Worm (Caenorhabditis elegans) whole organism, L3 larva: ENCODE data around the gene srh-2.

Source experiments
- R02D3.7 ChIP-seq: fragments of 150-350 bp; optimal IDR thresholded peaks from 2 replicates; lab custom pipeline; 2014; ENCODE audit warnings: missing biosample characterization, missing genetic modification characterization
- ZK546.5 ChIP-seq: sonication (generic microtip); optimal IDR thresholded peaks from 2 replicates; lab custom pipeline; 2017; ENCODE audit warnings: missing biosample characterization, missing genetic modification characterization
- aly-2 ChIP-seq: fragments of 150-350 bp; optimal IDR thresholded peaks from 2 replicates; lab custom pipeline; 2014; ENCODE audit warnings: missing biosample characterization, missing genetic modification characterization
- ceh-28 ChIP-seq: fragments of 150-350 bp; optimal IDR thresholded peaks from 2 replicates; lab custom pipeline; 2014; ENCODE audit warnings: missing biosample characterization, missing genetic modification reagents, missing genetic modification characterization
- ceh-82 ChIP-seq: fragments of 150-350 bp; optimal IDR thresholded peaks from 2 replicates; lab custom pipeline; 2014; ENCODE audit warnings: missing biosample characterization, missing genetic modification characterization
- daf-12 ChIP-seq: fragments of 150-350 bp; optimal IDR thresholded peaks from 2 replicates; lab custom pipeline; 2014; ENCODE audit warnings: missing biosample characterization, missing genetic modification reagents, missing genetic modification characterization
- egl-27 ChIP-seq: sonication (generic microtip); optimal IDR thresholded peaks from 4 replicates; lab custom pipeline; 2017; ENCODE audit warnings: missing biosample characterization, missing genetic modification reagents, missing genetic modification characterization
- egl-5 ChIP-seq: fragments of 150-350 bp; optimal IDR thresholded peaks from 2 replicates; lab custom pipeline; 2017; ENCODE audit warnings: missing biosample characterization, missing genetic modification reagents, missing genetic modification characterization, inconsistent platforms
- elt-3 ChIP-seq, 3 experiments: fragments of 150-350 bp in 1 of 3; sonication (generic microtip) in 2 of 3; optimal IDR thresholded peaks; 2 replicates in 2 of 3; 4 replicates in 1 of 3; lab custom pipeline; 2014 to 2017; ENCODE audit warnings: missing biosample characterization in 3 of 3, missing genetic modification characterization in 3 of 3
- fkh-10 ChIP-seq: sonication (generic microtip); optimal IDR thresholded peaks from 2 replicates; lab custom pipeline; 2017; ENCODE audit warnings: missing biosample characterization, missing genetic modification reagents, missing genetic modification characterization
- fkh-2 ChIP-seq: fragments of 150-350 bp; optimal IDR thresholded peaks from 2 replicates; lab custom pipeline; 2014; ENCODE audit warnings: missing biosample characterization, missing genetic modification reagents, missing genetic modification characterization
- lin-15B ChIP-seq: fragments of 150-350 bp; optimal IDR thresholded peaks from 2 replicates; lab custom pipeline; 2014; ENCODE audit warnings: missing biosample characterization, missing genetic modification characterization
- lsy-12 ChIP-seq: sonication (generic microtip); optimal IDR thresholded peaks from 2 replicates; lab custom pipeline; 2016; ENCODE audit warnings: mild to moderate bottlenecking, missing genetic modification characterization, missing compliant biosample characterization
- mdl-1 ChIP-seq: fragments of 150-350 bp; optimal IDR thresholded peaks from 2 replicates; lab custom pipeline; 2014; ENCODE audit warnings: missing biosample characterization, missing genetic modification characterization
- mml-1 ChIP-seq: fragments of 150-350 bp; sonication (generic microtip); optimal IDR thresholded peaks from 3 replicates; lab custom pipeline; 2014; ENCODE audit warnings: missing biosample characterization, missing genetic modification characterization
- nfya-1 ChIP-seq: sonication (generic microtip); optimal IDR thresholded peaks from 2 replicates; lab custom pipeline; 2017; ENCODE audit warnings: missing genetic modification characterization, mild to moderate bottlenecking, missing compliant biosample characterization, antibody characterized with exemption, moderate library complexity; ENCODE audit not compliant: insufficient read depth
- nhr-11 ChIP-seq: fragments of 150-350 bp; optimal IDR thresholded peaks from 2 replicates; lab custom pipeline; 2014; ENCODE audit warnings: missing biosample characterization, missing genetic modification characterization
- nhr-12 ChIP-seq: fragments of 150-350 bp; optimal IDR thresholded peaks from 2 replicates; lab custom pipeline; 2014; ENCODE audit warnings: missing biosample characterization, missing genetic modification characterization
- nhr-23 ChIP-seq: fragments of 150-350 bp; optimal IDR thresholded peaks from 2 replicates; lab custom pipeline; 2014; ENCODE audit warnings: missing biosample characterization, missing genetic modification reagents, missing genetic modification characterization
- nhr-237 ChIP-seq: fragments of 150-350 bp; optimal IDR thresholded peaks from 2 replicates; lab custom pipeline; 2014; ENCODE audit warnings: missing biosample characterization, missing genetic modification characterization
- nhr-25 ChIP-seq: sonication (generic microtip); optimal IDR thresholded peaks from 2 replicates; lab custom pipeline; 2017; ENCODE audit warnings: missing biosample characterization, missing genetic modification characterization
- nhr-28 ChIP-seq: fragments of 150-350 bp; optimal IDR thresholded peaks from 2 replicates; lab custom pipeline; 2014; ENCODE audit warnings: missing biosample characterization, missing genetic modification characterization
- nhr-67 ChIP-seq: fragments of 150-350 bp; optimal IDR thresholded peaks from 2 replicates; lab custom pipeline; 2014; ENCODE audit warnings: missing biosample characterization, missing genetic modification characterization
- nhr-77 ChIP-seq: fragments of 150-350 bp; optimal IDR thresholded peaks from 2 replicates; lab custom pipeline; 2014; ENCODE audit warnings: missing biosample characterization, missing genetic modification characterization
- sea-2 ChIP-seq: fragments of 150-350 bp; sonication (generic microtip); optimal IDR thresholded peaks from 4 replicates; lab custom pipeline; 2014; ENCODE audit warnings: missing biosample characterization, missing genetic modification reagents, missing genetic modification characterization
- skn-1 ChIP-seq: fragments of 150-350 bp; optimal IDR thresholded peaks from 2 replicates; lab custom pipeline; 2014; ENCODE audit warnings: missing biosample characterization, missing genetic modification characterization
- snpc-4 ChIP-seq: fragments of 150-350 bp; optimal IDR thresholded peaks from 2 replicates; lab custom pipeline; 2014; ENCODE audit warnings: missing biosample characterization, missing genetic modification characterization
- tbx-2 ChIP-seq: sonication (generic microtip); optimal IDR thresholded peaks from 2 replicates; lab custom pipeline; 2016; ENCODE audit warnings: mild to moderate bottlenecking, missing genetic modification characterization, missing compliant biosample characterization
- unc-39 ChIP-seq: sonication (generic microtip); optimal IDR thresholded peaks from 4 replicates; lab custom pipeline; 2017; ENCODE audit warnings: missing biosample characterization, missing genetic modification characterization
- zag-1 ChIP-seq: fragments of 150-350 bp; optimal IDR thresholded peaks from 2 replicates; lab custom pipeline; 2014; ENCODE audit warnings: missing biosample characterization, missing genetic modification characterization
- ztf-4 ChIP-seq: fragments of 150-350 bp; optimal IDR thresholded peaks from 2 replicates; lab custom pipeline; 2014; ENCODE audit warnings: missing biosample characterization, missing genetic modification characterization

srh-2 gene

ce11 chrV:756169-756568 lies 28.1 kb downstream of the srh-2 start, which contains the start of gene str-20:
str-20 (plus strand) TSS chrV:756469.
- TF ChIP-seq elt-3 (tag; optimal IDR thresholded peaks at IDR 0.05; lab: Kevin White, UChicago) = no peak
- no peak for TF ChIP-seq lin-15B (tag; lab: Kevin White, UChicago)
- no peak for TF ChIP-seq mml-1 (tag; lab: Kevin White, UChicago)
- no peak for TF ChIP-seq R02D3.7 (tag; lab: Kevin White, UChicago)
- TF ChIP-seq tbx-2 (tag; lab: Kevin White, UChicago) = no peak
- no peak for TF ChIP-seq aly-2 (tag; lab: Kevin White, UChicago)
- TF ChIP-seq nfya-1 (tag; lab: Kevin White, UChicago) = no peak
- no peak for TF ChIP-seq nhr-25 (tag; lab: Kevin White, UChicago)
- TF ChIP-seq sea-2 (GFP tag; lab: Kevin White, UChicago) = no peak
- TF ChIP-seq unc-39 (tag; lab: Kevin White, UChicago) = no peak
- TF ChIP-seq lsy-12 (tag; lab: Kevin White, UChicago) = no peak
- no peak for TF ChIP-seq snpc-4
- TF ChIP-seq nhr-23 = no peak
- TF ChIP-seq ztf-4 (tag; lab: Kevin White, UChicago) = no peak
- TF ChIP-seq nhr-67 (tag; lab: Kevin White, UChicago) = no peak
- no peak for TF ChIP-seq nhr-77
- TF ChIP-seq ceh-82 = no peak
- no peak for TF ChIP-seq egl-5 (tag; lab: Kevin White, UChicago)

- TF ChIP-seq nhr-12 (tag; lab: Kevin White, UChicago) = no peak
- TF ChIP-seq nhr-237 = no peak
- TF ChIP-seq fkh-2 (tag; lab: Kevin White, UChicago) = no peak
- TF ChIP-seq ztf-4 (tag; lab: Kevin White, UChicago) = no peak
- TF ChIP-seq mdl-1 = no peak
Measured at ce11 chrV:761235-761634, 33.1 kb downstream of the srh-2 start, which contains the start of gene C05E4.15. C05E4.15 (minus strand) TSS chrV:761335.

ce11 chrV:761882-762281 lies 33.8 kb downstream of the srh-2 start, which contains the start of gene C05E4.12:
C05E4.12 (minus strand) TSS chrV:761982.
- TF ChIP-seq elt-3 (tag; optimal IDR thresholded peaks at IDR 0.05; lab: Kevin White, UChicago) (no peak), egl-5 (tag; lab: Kevin White, UChicago) (no peak), lin-15B (tag; lab: Kevin White, UChicago) (no peak), ceh-28 (tag; lab: Kevin White, UChicago) (no peak), nhr-67 (tag; lab: Kevin White, UChicago) (no peak), fkh-2 (tag; lab: Kevin White, UChicago) (no peak), ztf-4 (tag; lab: Kevin White, UChicago) (no peak), mml-1 (tag; lab: Kevin White, UChicago) (no peak), skn-1 (tag; lab: Kevin White, UChicago) (no peak)

ce11 chrV:762340-762739 lies 34.2 kb downstream of the srh-2 start, which contains the start of gene srp-2:
srp-2 (plus strand) TSS chrV:762640.
- no peak for TF ChIP-seq fkh-2 (tag; lab: Kevin White, UChicago)
- TF ChIP-seq, all 47 proteins: peak for 0

ce11 chrV:764732-765131 lies 36.6 kb downstream of the srh-2 start, which contains the start of gene str-238:
str-238 (plus strand) TSS chrV:765032.
- no peak for TF ChIP-seq ztf-4 (tag; lab: Kevin White, UChicago)

ce11 chrV:772210-772609 lies 44.1 kb downstream of the srh-2 start:
- TF ChIP-seq egl-27 (tag; lab: Kevin White, UChicago) (no peak), skn-1 (tag; lab: Kevin White, UChicago) (no peak), ZK546.5 (tag; lab: Kevin White, UChicago) (no peak), fkh-2 (tag; lab: Kevin White, UChicago) (no peak), daf-12 (tag; lab: Kevin White, UChicago) (no peak), zag-1 (no peak), nhr-28 (tag; lab: Kevin White, UChicago) (no peak), nhr-11 (tag; lab: Kevin White, UChicago) (no peak), fkh-10 (GFP tag; lab: Kevin White, UChicago) (no peak), snpc-4 (no peak)
